Fruit fly (Drosophila melanogaster): ENCODE measurements around the gene S6KL.
A peak's percentile ranks its signal among the peaks of the same experiment; 100 is the strongest.

Gene S6KL

dm6 chrX:18832371-18832852, 44.1 kb downstream of the S6KL start, which contains the start of gene Pvf1:
Pvf1 (plus strand) TSS chrX:18832682.
- TF ChIP-seq Vsx2 (GFP tag; optimal IDR thresholded peaks at IDR 0.05; ENCODE audit: partially characterized antibody) (peak; percentile 73), pan (optimal IDR thresholded peaks at IDR 0.05) (no peak), brk (GFP tag; optimal IDR thresholded peaks at IDR 0.05) (no peak), usp (GFP tag; optimal IDR thresholded peaks at IDR 0.05) (no peak), Jra (GFP tag; optimal IDR thresholded peaks at IDR 0.05) (no peak), Rel (GFP tag; optimal IDR thresholded peaks at IDR 0.05) (no peak), Rel (tag; optimal IDR thresholded peaks at IDR 0.05) (peak; percentile 68), Abd-B (GFP tag; optimal IDR thresholded peaks at IDR 0.05) (no peak), Dif (GFP tag; optimal IDR thresholded peaks at IDR 0.05; ENCODE audit: partially characterized antibody) (peak; percentile 95), br (GFP tag; optimal IDR thresholded peaks at IDR 0.05) (peak; percentile 1), CG32264 (GFP tag; optimal IDR thresholded peaks at IDR 0.05) (no peak), Sp1 (GFP tag; optimal IDR thresholded peaks at IDR 0.05) (no peak), h (GFP tag; optimal IDR thresholded peaks at IDR 0.05) (peak; percentile 48), lola (GFP tag; optimal IDR thresholded peaks at IDR 0.05) (no peak), foxo (GFP tag; optimal IDR thresholded peaks at IDR 0.05) (peak in 1 of 2 experiments; percentile 14), N (GFP tag; optimal IDR thresholded peaks at IDR 0.05) (no peak), CrebA (GFP tag; optimal IDR thresholded peaks at IDR 0.05; ENCODE audit: borderline replicate concordance) (peak; percentile 13), tai (GFP tag; optimal IDR thresholded peaks at IDR 0.05) (no peak), Hnf4 (GFP tag; optimal IDR thresholded peaks at IDR 0.05) (no peak), woc (GFP tag; optimal IDR thresholded peaks at IDR 0.05) (peak; percentile 59), fru (GFP tag; optimal IDR thresholded peaks at IDR 0.05) (peak; percentile 96), sv (GFP tag; optimal IDR thresholded peaks at IDR 0.05) (no peak), jim (GFP tag; optimal IDR thresholded peaks at IDR 0.05) (no peak), dl (GFP tag; optimal IDR thresholded peaks at IDR 0.05; ENCODE audit: insufficient read depth in 1 of 2, partially characterized antibody in 2 of 2) (peak; percentile 76 to 93), Hr83 (GFP tag; optimal IDR thresholded peaks at IDR 0.05; ENCODE audit: poor library complexity, severe bottlenecking) (peak; percentile 0)

- peak; percentile 75 for TF ChIP-seq fru (GFP tag; optimal IDR thresholded peaks at IDR 0.05)
- peak in 1 of 2 experiments; percentile 77 for TF ChIP-seq foxo (GFP tag; optimal IDR thresholded peaks at IDR 0.05)
- TF ChIP-seq Sp1 (GFP tag; optimal IDR thresholded peaks at IDR 0.05), result no peak
- TF ChIP-seq rgr (GFP tag; optimal IDR thresholded peaks at IDR 0.05), result peak; percentile 28
- no peak for TF ChIP-seq Abd-B (GFP tag; optimal IDR thresholded peaks at IDR 0.05)
- peak; percentile 25 for TF ChIP-seq br (GFP tag; optimal IDR thresholded peaks at IDR 0.05)
- TF ChIP-seq Hr83 (GFP tag; optimal IDR thresholded peaks at IDR 0.05; ENCODE audit: poor library complexity, severe bottlenecking), result no peak
- TF ChIP-seq CG32264 (GFP tag; optimal IDR thresholded peaks at IDR 0.05), result peak; percentile 52
- TF ChIP-seq jim (GFP tag; optimal IDR thresholded peaks at IDR 0.05), result no peak
- TF ChIP-seq Jra (GFP tag; optimal IDR thresholded peaks at IDR 0.05), result no peak
- no peak for TF ChIP-seq Myc (optimal IDR thresholded peaks at IDR 0.05)
- peak; percentile 39 for TF ChIP-seq pan (optimal IDR thresholded peaks at IDR 0.05)
- TF ChIP-seq dsf (GFP tag; optimal IDR thresholded peaks at IDR 0.05; ENCODE audit: borderline replicate concordance), result no peak
- no peak for TF ChIP-seq N (GFP tag; optimal IDR thresholded peaks at IDR 0.05)
- no peak for TF ChIP-seq usp (GFP tag; optimal IDR thresholded peaks at IDR 0.05)
- TF ChIP-seq Hnf4 (GFP tag; optimal IDR thresholded peaks at IDR 0.05), result no peak
- TF ChIP-seq h (GFP tag; optimal IDR thresholded peaks at IDR 0.05), result peak; percentile 88
- TF ChIP-seq ey (GFP tag; optimal IDR thresholded peaks at IDR 0.05), result peak; percentile 26
- TF ChIP-seq woc (GFP tag; optimal IDR thresholded peaks at IDR 0.05), result peak; percentile 57
- TF ChIP-seq Mio (GFP tag; optimal IDR thresholded peaks at IDR 0.05), result no peak
- no peak for TF ChIP-seq CrebA (GFP tag; optimal IDR thresholded peaks at IDR 0.05; ENCODE audit: borderline replicate concordance)
- peak; percentile 62 for TF ChIP-seq dmrt93B (GFP tag; optimal IDR thresholded peaks at IDR 0.05)
- no peak for TF ChIP-seq dl (GFP tag; optimal IDR thresholded peaks at IDR 0.05; ENCODE audit: insufficient read depth in 1 of 2, partially characterized antibody in 2 of 2)
- TF ChIP-seq sv (GFP tag; optimal IDR thresholded peaks at IDR 0.05), result no peak
- TF ChIP-seq psq (GFP tag; optimal IDR thresholded peaks at IDR 0.05), result no peak
- no peak for TF ChIP-seq brk (GFP tag; optimal IDR thresholded peaks at IDR 0.05)
- TF ChIP-seq Vsx2 (GFP tag; optimal IDR thresholded peaks at IDR 0.05; ENCODE audit: partially characterized antibody), result no peak
- no peak for TF ChIP-seq Hr78 (GFP tag; optimal IDR thresholded peaks at IDR 0.05)
- TF ChIP-seq HLH106 (tag; optimal IDR thresholded peaks at IDR 0.05), result peak; percentile 74
- peak; percentile 70 for TF ChIP-seq sage (GFP tag; optimal IDR thresholded peaks at IDR 0.05)
- no peak for TF ChIP-seq CG9705 (GFP tag; optimal IDR thresholded peaks at IDR 0.05)
- no peak for TF ChIP-seq GATAd (GFP tag; optimal IDR thresholded peaks at IDR 0.05)
- peak; percentile 29 for TF ChIP-seq OdsH (GFP tag; optimal IDR thresholded peaks at IDR 0.05)
- TF ChIP-seq Rel (GFP tag; optimal IDR thresholded peaks at IDR 0.05), result no peak
- TF ChIP-seq Rel (tag; optimal IDR thresholded peaks at IDR 0.05), result peak; percentile 4
Observed at dm6 chrX:18834399-18834798, 46.1 kb downstream of the S6KL start.
